Comparison of ENCODE assay signal across 1 worm cellular context in the genomic region with DNA sequence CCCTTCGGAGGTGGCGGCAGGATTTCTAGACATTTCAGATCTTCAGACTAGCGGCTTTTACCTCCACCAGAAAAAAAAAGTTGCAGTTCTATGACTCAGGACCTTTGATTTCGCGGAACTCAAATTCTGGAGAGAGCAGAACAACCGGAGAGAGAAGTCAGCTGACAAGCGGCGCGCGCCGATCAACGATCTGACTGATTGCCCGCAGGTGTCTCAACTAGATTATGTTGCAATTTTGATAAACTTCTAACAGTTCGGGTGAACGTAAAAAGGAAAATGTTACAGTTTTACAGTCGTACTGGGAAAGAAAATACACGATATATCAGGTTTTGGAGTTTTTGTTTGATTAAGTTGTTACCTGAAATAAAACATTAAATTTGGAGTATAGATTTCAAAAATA.
A peak's percentile ranks its signal among the peaks of the same experiment; 100 is the strongest.
TF ChIP-seq lines count a peak whose summit lies in the region.

No protein-coding gene starts in this region.

TF ChIP-seq in whole organism, L1 larva, 84 proteins besides CTCF, POLR2A, EP300 and RAD21 (continued from another document):
- TF ChIP-seq dsc-1 (tag; optimal IDR thresholded peaks at IDR 0.05; lab: Kevin White, UChicago) (no peak), efl-3 (GFP tag; optimal IDR thresholded peaks at IDR 0.05; lab: Kevin White, UChicago) (no peak), nhr-84 (tag; optimal IDR thresholded peaks at IDR 0.05; lab: Kevin White, UChicago) (no peak), nhr-85 (tag; lab: Kevin White, UChicago) (no peak), irx-1 (tag; optimal IDR thresholded peaks at IDR 0.05; lab: Kevin White, UChicago) (no peak), lin-13 (GFP tag; optimal IDR thresholded peaks at IDR 0.05; lab: Kevin White, UChicago) (no peak), lin-39 (tag; optimal IDR thresholded peaks at IDR 0.05; lab: Kevin White, UChicago) (no peak), tlp-1 (tag; optimal IDR thresholded peaks at IDR 0.05; lab: Kevin White, UChicago) (no peak), pqm-1 (tag; optimal IDR thresholded peaks at IDR 0.05; lab: Kevin White, UChicago) (no peak), pax-3 (tag; optimal IDR thresholded peaks at IDR 0.05; lab: Kevin White, UChicago) (no peak), unc-62 (GFP tag; optimal IDR thresholded peaks at IDR 0.05; lab: Kevin White, UChicago) (no peak), efl-1 (optimal IDR thresholded peaks at IDR 0.05; lab: Kevin White, UChicago) (no peak), efl-1 (GFP tag; optimal IDR thresholded peaks at IDR 0.05 in 1 of 2; lab: Kevin White, UChicago) (peak in 1 of 2 experiments; percentile 93), nhr-12 (tag; optimal IDR thresholded peaks at IDR 0.05; lab: Kevin White, UChicago) (no peak), ceh-82 (tag; optimal IDR thresholded peaks at IDR 0.05; lab: Kevin White, UChicago) (no peak), mab-9 (GFP tag; IDR thresholded peaks at IDR 0.05; lab: Robert Waterston, UW) (no peak), fos-1 (tag; optimal IDR thresholded peaks at IDR 0.05; lab: Kevin White, UChicago) (no peak), aly-2 (tag; optimal IDR thresholded peaks at IDR 0.05; lab: Kevin White, UChicago) (no peak), nhr-20 (tag; optimal IDR thresholded peaks at IDR 0.05; lab: Kevin White, UChicago) (no peak)
